Worm (Caenorhabditis elegans): ENCODE results near the gene him-17.

him-17 gene

DNA sequence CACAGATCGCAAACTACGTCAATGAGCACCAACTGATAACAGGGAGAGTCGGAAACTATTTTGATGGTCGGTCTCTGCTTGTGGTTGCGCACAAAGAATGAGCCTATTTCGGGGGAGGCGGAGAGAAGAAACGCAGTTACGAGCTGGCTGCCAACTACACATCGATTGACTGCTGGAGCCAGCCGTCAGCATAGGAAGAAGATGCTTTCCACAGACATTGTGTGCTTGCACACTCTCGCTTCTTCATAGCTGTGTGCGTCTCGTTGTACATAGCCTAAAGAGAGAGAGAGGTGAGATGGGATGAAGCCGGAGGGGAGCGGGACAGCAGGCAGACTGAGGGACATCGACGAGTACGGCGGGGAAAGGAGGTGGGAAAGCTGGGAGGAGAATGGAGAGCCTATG lies 46.1 kb upstream of the him-17 start (continued):
- TF ChIP-seq F49E8.2 (tag; optimal IDR thresholded peaks at IDR 0.05; ENCODE audit: insufficient read depth) (no peak), unc-62 (GFP tag; optimal IDR thresholded peaks at IDR 0.05) (no peak), ztf-6 (GFP tag; IDR thresholded peaks at IDR 0.05) (no peak), madf-8 (GFP tag; conservative IDR thresholded peaks at IDR 0.05) (no peak), ekl-4 (GFP tag; IDR thresholded peaks at IDR 0.05) (no peak; the same call in 1 of the 2 replicates), egl-44 (GFP tag; IDR thresholded peaks at IDR 0.05) (peak; percentile 58; the same call in 1 of the 2 replicates), tlf-1 (GFP tag; optimal IDR thresholded peaks at IDR 0.05) (no peak), attf-3 (GFP tag; conservative IDR thresholded peaks at IDR 0.05) (no peak), repo-1 (tag; optimal IDR thresholded peaks at IDR 0.05) (no peak), Y95B8A.8 (GFP tag; IDR thresholded peaks at IDR 0.05) (no peak), C06A6.2 (GFP tag; conservative IDR thresholded peaks at IDR 0.05) (0 out of 2 replicates have a peak, but pooled peaks have one; percentile 44), madf-3 (GFP tag; IDR thresholded peaks at IDR 0.05) (no peak), pbrm-1 (GFP tag; IDR thresholded peaks at IDR 0.05) (no peak), dox-1 (GFP tag; IDR thresholded peaks at IDR 0.05) (peak; percentile 81), lin-54 (GFP tag; optimal IDR thresholded peaks at IDR 0.05) (peak; percentile 38), snpc-4 (GFP tag; optimal IDR thresholded peaks at IDR 0.05) (peak; percentile 39), snpc-4 (tag; optimal IDR thresholded peaks at IDR 0.05) (peak in 3 of 4 experiments; percentile 31 to 36 (median 33)), xnd-1 (tag; optimal IDR thresholded peaks at IDR 0.05) (no peak), athp-1 (tag; optimal IDR thresholded peaks at IDR 0.05) (no peak), hlh-12 (tag; optimal IDR thresholded peaks at IDR 0.05) (no peak), snpc-1.3 (tag; optimal IDR thresholded peaks at IDR 0.05; ENCODE audit: insufficient read depth) (no peak), let-607 (tag; optimal IDR thresholded peaks at IDR 0.05) (peak; percentile 69 to 86), ztf-25 (GFP tag; IDR thresholded peaks at IDR 0.05) (no peak), F10E7.11 (tag; optimal IDR thresholded peaks at IDR 0.05) (no peak), lag-1 (GFP tag; IDR thresholded peaks at IDR 0.05) (no peak), ccch-3 (GFP tag; optimal IDR thresholded peaks at IDR 0.05) (no peak), ztf-3 (GFP tag; optimal IDR thresholded peaks at IDR 0.05) (no peak), aptf-3 (GFP tag; IDR thresholded peaks at IDR 0.05) (no peak), ets-4 (GFP tag; optimal IDR thresholded peaks at IDR 0.05) (no peak)

DNA sequence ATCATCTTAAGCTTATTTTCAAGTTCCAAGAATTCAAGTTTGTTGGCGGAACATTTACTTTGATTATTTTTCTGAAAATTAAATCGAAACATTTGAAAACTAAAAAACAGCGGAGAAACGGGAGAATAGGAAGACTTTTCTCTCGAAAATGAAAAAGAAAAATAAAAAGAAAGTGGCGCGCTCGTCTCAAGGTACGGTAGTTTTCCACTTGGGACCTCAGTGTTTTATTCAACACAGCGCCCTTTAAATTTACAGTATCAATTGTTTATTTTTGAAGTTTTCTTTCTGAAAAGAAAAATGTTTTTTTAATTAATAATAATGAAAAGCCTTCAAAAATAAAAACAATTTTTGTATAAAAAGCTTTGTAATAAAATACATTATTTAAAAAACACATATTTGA lies 45.0 kb upstream of the him-17 start:
- TF ChIP-seq mxl-1 (tag; optimal IDR thresholded peaks at IDR 0.05) (no peak), ccch-3 (GFP tag; optimal IDR thresholded peaks at IDR 0.05) (no peak), lsl-1 (GFP tag; optimal IDR thresholded peaks at IDR 0.05) (peak; percentile 97), snpc-3.4 (tag; optimal IDR thresholded peaks at IDR 0.05) (peak; percentile 67), him-1 (tag; optimal IDR thresholded peaks at IDR 0.05) (peak; percentile 67), C17E4.6 (GFP tag; IDR thresholded peaks at IDR 0.05) (no peak), F33H1.4 (GFP tag; IDR thresholded peaks at IDR 0.05) (peak; percentile 95), K11D2.4 (GFP tag; IDR thresholded peaks at IDR 0.05) (no peak), pbrm-1 (GFP tag; IDR thresholded peaks at IDR 0.05) (peak; percentile 32; the same call in 1 of the 2 replicates), D2030.7 (GFP tag; IDR thresholded peaks at IDR 0.05) (peak; percentile 88), B0336.3 (GFP tag; IDR thresholded peaks at IDR 0.05) (no peak), Y53G8AR.9 (GFP tag; conservative IDR thresholded peaks at IDR 0.05) (peak; percentile 39; the same call in 1 of the 2 replicates), snpc-4 (GFP tag; optimal IDR thresholded peaks at IDR 0.05) (peak; percentile 9), snpc-4 (tag; optimal IDR thresholded peaks at IDR 0.05) (no peak), F57A8.1 (GFP tag; optimal IDR thresholded peaks at IDR 0.05) (no peak), attf-3 (GFP tag; conservative IDR thresholded peaks at IDR 0.05) (peak; percentile 63), nhr-120 (GFP tag; IDR thresholded peaks at IDR 0.05) (no peak), unc-130 (GFP tag; optimal IDR thresholded peaks at IDR 0.05) (peak; percentile 61), bed-2 (GFP tag; IDR thresholded peaks at IDR 0.05) (no peak), F49E8.2 (tag; optimal IDR thresholded peaks at IDR 0.05; ENCODE audit: insufficient read depth) (peak; percentile 80), repo-1 (tag; optimal IDR thresholded peaks at IDR 0.05) (no peak), lin-40 (tag; optimal IDR thresholded peaks at IDR 0.05) (no peak), lin-54 (GFP tag; optimal IDR thresholded peaks at IDR 0.05) (no peak), F39B2.1 (GFP tag; IDR thresholded peaks at IDR 0.05) (no peak), sdz-38 (tag; optimal IDR thresholded peaks at IDR 0.05) (no peak), ceh-91 (GFP tag; IDR thresholded peaks at IDR 0.05) (peak; percentile 76), let-526 (GFP tag; IDR thresholded peaks at IDR 0.05) (no peak), madf-8 (GFP tag; conservative IDR thresholded peaks at IDR 0.05) (peak; percentile 84)
